Worm (Caenorhabditis elegans): Measurements from ENCODE around the gene AH9.3.

DNA sequence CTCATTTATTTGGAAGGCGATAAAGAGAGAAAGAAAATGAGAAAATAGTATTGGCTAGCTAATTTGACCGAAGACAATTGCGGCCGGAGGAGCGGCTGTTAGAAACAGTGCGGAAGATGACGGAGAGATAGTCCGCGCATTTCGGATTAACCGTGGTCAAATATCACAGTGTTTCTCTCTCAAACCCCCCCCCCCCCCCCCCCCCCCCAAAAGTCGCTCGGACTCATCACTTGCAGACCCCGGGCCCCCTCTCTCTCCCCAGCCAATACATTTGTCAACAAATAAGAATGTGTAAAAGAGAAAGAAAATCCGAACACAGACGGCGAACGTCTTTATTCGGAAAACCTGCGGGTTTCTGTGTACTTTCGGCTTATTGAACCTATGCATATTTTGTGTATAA lies 40.9 kb upstream of the AH9.3 start:
- no peak for TF ChIP-seq snpc-4 (tag; optimal IDR thresholded peaks at IDR 0.05)
- TF ChIP-seq daf-12 (tag; optimal IDR thresholded peaks at IDR 0.05): no peak
- no peak for TF ChIP-seq lin-39 (tag; optimal IDR thresholded peaks at IDR 0.05)
- no peak for TF ChIP-seq unc-39 (tag; optimal IDR thresholded peaks at IDR 0.05)
- no peak for TF ChIP-seq ztf-11 (tag; optimal IDR thresholded peaks at IDR 0.05)
